Fruit fly (Drosophila melanogaster) whole organism, prepupa: ENCODE data around the gene Gbs-70E.

ENCODE experiments used
- CG10669 ChIP-seq: fragments of 200-800 bp; sonication (Bioruptor generic); optimal IDR thresholded peaks from 3 replicates; lab custom pipeline; 2018; ENCODE audit warnings: missing biosample characterization, mild to moderate bottlenecking, missing genetic modification characterization, moderate library complexity
- CG11762 ChIP-seq: fragments of 200-800 bp; sonication (Bioruptor generic); optimal IDR thresholded peaks from 3 replicates; lab custom pipeline; 2016; ENCODE audit warnings: missing biosample characterization, missing genetic modification characterization; ENCODE audit not compliant: insufficient read depth
- CG11902 ChIP-seq: fragments of 200-800 bp; sonication (Bioruptor generic); optimal IDR thresholded peaks from 3 replicates; lab custom pipeline; 2016; ENCODE audit warnings: missing biosample characterization, missing genetic modification characterization
- CG16779 ChIP-seq: fragments of 200-800 bp; sonication (Bioruptor generic); optimal IDR thresholded peaks from 3 replicates; lab custom pipeline; 2017; ENCODE audit warnings: missing biosample characterization, mild to moderate bottlenecking, missing genetic modification characterization
- CG32006 ChIP-seq: fragments of 200-800 bp; sonication (Bioruptor generic); optimal IDR thresholded peaks from 3 replicates; lab custom pipeline; 2017; ENCODE audit warnings: missing biosample characterization, mild to moderate bottlenecking, missing genetic modification characterization
- CG6163 ChIP-seq: fragments of 200-800 bp; sonication (Bioruptor generic); IDR thresholded peaks from 3 replicates; pipeline ENCODE4 v1.3.6; 2022; ENCODE audit warnings: missing biosample characterization, missing genetic modification characterization
- CG6276 ChIP-seq: fragments of 200-800 bp; sonication (Bioruptor generic); optimal IDR thresholded peaks from 2 replicates; lab custom pipeline; 2017; ENCODE audit warnings: missing biosample characterization, mild to moderate bottlenecking, missing genetic modification characterization
- CG6808 ChIP-seq: fragments of 200-800 bp; sonication (Bioruptor generic); optimal IDR thresholded peaks from 3 replicates; lab custom pipeline; 2017; ENCODE audit warnings: missing biosample characterization, missing genetic modification characterization, mild to moderate bottlenecking, moderate library complexity, missing genetic modification reagents
- CG7368 ChIP-seq: fragments of 200-800 bp; sonication (Bioruptor generic); optimal IDR thresholded peaks from 3 replicates; lab custom pipeline; 2016; ENCODE audit warnings: missing biosample characterization, missing genetic modification characterization
- CG8632 ChIP-seq: fragments of 200-800 bp; sonication (Bioruptor generic); optimal IDR thresholded peaks from 3 replicates; lab custom pipeline; 2016; ENCODE audit warnings: missing biosample characterization, missing genetic modification characterization
- CG9139 ChIP-seq: fragments of 200-800 bp; sonication (Bioruptor generic); optimal IDR thresholded peaks from 3 replicates; lab custom pipeline; 2017; ENCODE audit warnings: missing biosample characterization, mild to moderate bottlenecking, missing genetic modification characterization
- Eip75B ChIP-seq: fragments of 200-800 bp; sonication (Bioruptor generic); optimal IDR thresholded peaks from 3 replicates; lab custom pipeline; 2016; ENCODE audit warnings: missing biosample characterization, missing genetic modification characterization
- Eip78C ChIP-seq: fragments of 200-800 bp; sonication (Bioruptor generic); peaks from one replicate; lab custom pipeline; 2016; ENCODE audit warnings: missing biosample characterization, missing genetic modification characterization
- Ets21C ChIP-seq: fragments of 200-800 bp; sonication (Bioruptor generic); optimal IDR thresholded peaks from 3 replicates; lab custom pipeline; 2016; ENCODE audit warnings: missing biosample characterization, missing genetic modification characterization
- Ets96B ChIP-seq: fragments of 200-800 bp; optimal IDR thresholded peaks from 2 replicates; lab custom pipeline; 2019; ENCODE audit warnings: missing biosample characterization, mild to moderate bottlenecking, missing genetic modification characterization, moderate library complexity
- Gug ChIP-seq: fragments of 200-800 bp; sonication (Bioruptor generic); IDR thresholded peaks from 2 replicates; pipeline ENCODE4 v1.3.6; 2022; ENCODE audit warnings: missing biosample characterization, missing genetic modification characterization
- Hr38 ChIP-seq: sonication (Bioruptor generic); optimal IDR thresholded peaks from 2 replicates; lab custom pipeline; 2016; ENCODE audit warnings: missing biosample characterization, missing genetic modification characterization
- Hr39 ChIP-seq: fragments of 200-800 bp; sonication (Bioruptor generic); optimal IDR thresholded peaks from 2 replicates; lab custom pipeline; 2016; ENCODE audit warnings: missing biosample characterization, missing genetic modification characterization
- Lpt ChIP-seq: fragments of 200-800 bp; sonication (Bioruptor generic); optimal IDR thresholded peaks from 3 replicates; lab custom pipeline; 2016; ENCODE audit warnings: missing biosample characterization, missing genetic modification characterization
- Met ChIP-seq: fragments of 200-800 bp; sonication (Bioruptor generic); optimal IDR thresholded peaks from 3 replicates; lab custom pipeline; 2016; ENCODE audit warnings: missing biosample characterization, missing genetic modification characterization
- Smox ChIP-seq: fragments of 200-800 bp; sonication (Bioruptor generic); optimal IDR thresholded peaks from 3 replicates; lab custom pipeline; 2016; ENCODE audit warnings: missing biosample characterization, missing genetic modification characterization
- Sox102F ChIP-seq: fragments of 200-800 bp; sonication (Bioruptor generic); optimal IDR thresholded peaks from 2 replicates; lab custom pipeline; 2016; ENCODE audit warnings: missing biosample characterization, mild to moderate bottlenecking, missing genetic modification characterization
- Sox14 ChIP-seq: fragments of 200-800 bp; sonication (Bioruptor generic); optimal IDR thresholded peaks from 3 replicates; lab custom pipeline; 2016; ENCODE audit warnings: missing biosample characterization, missing genetic modification characterization
- Sox15 ChIP-seq: fragments of 200-800 bp; sonication (Bioruptor generic); optimal IDR thresholded peaks from 3 replicates; lab custom pipeline; 2016; ENCODE audit warnings: missing biosample characterization, missing genetic modification characterization
- dsx ChIP-seq: fragments of 200-800 bp; optimal IDR thresholded peaks from 3 replicates; lab custom pipeline; 2019; ENCODE audit warnings: missing biosample characterization, mild to moderate bottlenecking, missing genetic modification characterization, moderate library complexity; ENCODE audit not compliant: poor library complexity, severe bottlenecking
- esn ChIP-seq: fragments of 200-800 bp; sonication (Bioruptor generic); optimal IDR thresholded peaks from 2 replicates; lab custom pipeline; 2016; ENCODE audit warnings: missing biosample characterization, mild to moderate bottlenecking, missing genetic modification characterization, moderate library complexity
- fd59A ChIP-seq: fragments of 200-800 bp; sonication (Bioruptor generic); optimal IDR thresholded peaks from 2 replicates; lab custom pipeline; 2017; ENCODE audit warnings: missing biosample characterization, mild to moderate bottlenecking, missing genetic modification characterization, missing genetic modification reagents
- fd85E ChIP-seq: fragments of 200-800 bp; sonication (Bioruptor generic); optimal IDR thresholded peaks from 3 replicates; lab custom pipeline; 2016; ENCODE audit warnings: missing biosample characterization, missing genetic modification characterization
- fkh ChIP-seq: fragments of 200-800 bp; sonication (Bioruptor generic); optimal IDR thresholded peaks from 3 replicates; lab custom pipeline; 2017; ENCODE audit warnings: missing biosample characterization, mild to moderate bottlenecking, missing genetic modification characterization, moderate library complexity
- net ChIP-seq: fragments of 200-800 bp; sonication (Bioruptor generic); optimal IDR thresholded peaks from 3 replicates; lab custom pipeline; 2016; ENCODE audit warnings: missing biosample characterization, missing genetic modification characterization
- topi ChIP-seq: fragments of 200-800 bp; sonication (Bioruptor generic); optimal IDR thresholded peaks from 3 replicates; lab custom pipeline; 2016; ENCODE audit warnings: missing biosample characterization, missing genetic modification characterization
- vri ChIP-seq: fragments of 200-800 bp; sonication (Bioruptor generic); optimal IDR thresholded peaks from 3 replicates; lab custom pipeline; 2016; ENCODE audit warnings: missing biosample characterization, mild to moderate bottlenecking, missing genetic modification characterization

The Gbs-70E gene

dm6 chr3L:14550839-14551415 is at the start of gene Gbs-70E (continued):
- TF ChIP-seq Sox14 (GFP tag; lab: Kevin White, UChicago) (peak; percentile 96), Met (GFP tag; lab: Kevin White, UChicago) (peak; percentile 97), Smox (GFP tag; lab: Kevin White, UChicago) (peak; percentile 94), Sox15 (GFP tag; lab: Kevin White, UChicago) (peak; percentile 91), Ets96B (peak; percentile 91), Sox102F (GFP tag; lab: Kevin White, UChicago) (peak; percentile 95), fd59A (peak; percentile 87), Eip78C (GFP tag; lab: Kevin White, UChicago) (peak; percentile 99), esn (GFP tag; lab: Kevin White, UChicago) (peak; percentile 98)

dm6 chr3L:14600570-14600969 is 49.8 kb upstream of the Gbs-70E start:
- TF ChIP-seq dsx (GFP tag; lab: Kevin White, UChicago) (no peak), CG6163 (GFP tag; lab: Robert Waterston, UW) (no peak), topi (GFP tag; lab: Kevin White, UChicago) (no peak), net (GFP tag; lab: Kevin White, UChicago) (no peak), Gug (GFP tag; lab: Robert Waterston, UW) (no peak), CG7368 (no peak), Lpt (GFP tag; lab: Kevin White, UChicago) (no peak), CG8632 (GFP tag; lab: Kevin White, UChicago) (no peak), Hr39 (no peak)
- TF ChIP-seq, all 60 proteins: peak for 0

dm6 chr3L:14599503-14599902 is 48.7 kb upstream of the Gbs-70E start, which contains the start of gene HGTX:
TSS of gene HGTX (minus strand) at chr3L:14599540.
- TF ChIP-seq fkh (GFP tag; lab: Kevin White, UChicago): peak; percentile 73
- TF ChIP-seq CG6808 (GFP tag; lab: Kevin White, UChicago): no peak

dm6 chr3L:14592166-14592565 is 41.4 kb upstream of the Gbs-70E start:
- no peak for TF ChIP-seq Eip75B (GFP tag; lab: Kevin White, UChicago)
- no peak for TF ChIP-seq CG11762
- TF ChIP-seq Lpt (GFP tag; lab: Kevin White, UChicago): no peak
- TF ChIP-seq CG6163 (GFP tag; lab: Robert Waterston, UW): no peak
- TF ChIP-seq fkh (GFP tag; lab: Kevin White, UChicago): no peak
- TF ChIP-seq dsx (GFP tag; lab: Kevin White, UChicago): no peak
- no peak for TF ChIP-seq topi (GFP tag; lab: Kevin White, UChicago)
- TF ChIP-seq CG32006: no peak
- TF ChIP-seq fd85E (GFP tag; lab: Kevin White, UChicago): no peak
- no peak for TF ChIP-seq vri (GFP tag; lab: Kevin White, UChicago)
- no peak for TF ChIP-seq CG11902 (GFP tag; lab: Kevin White, UChicago)
- no peak for TF ChIP-seq Sox102F (GFP tag; lab: Kevin White, UChicago)
- no peak for TF ChIP-seq net (GFP tag; lab: Kevin White, UChicago)
- no peak for TF ChIP-seq CG16779 (tag; lab: Kevin White, UChicago)
- TF ChIP-seq CG10669: no peak
- no peak for TF ChIP-seq fd59A
- no peak for TF ChIP-seq CG9139 (GFP tag; lab: Kevin White, UChicago)
- TF ChIP-seq, all 60 proteins: peak for 0

- TF ChIP-seq CG7368 (no peak), Eip75B (GFP tag; lab: Kevin White, UChicago) (no peak), CG6276 (GFP tag; lab: Kevin White, UChicago) (no peak), Ets21C (GFP tag; lab: Kevin White, UChicago) (no peak), Hr38 (GFP tag; lab: Kevin White, UChicago) (no peak)
These were observed 40.2 kb upstream of the Gbs-70E start for dm6 chr3L:14590964-14591363.
